Fruit fly (Drosophila melanogaster) whole organism, pupa: ENCODE measurements around the gene CG33298.

Experiments
- CG15710 ChIP-seq: fragments of 200-800 bp; sonication (Bioruptor generic); optimal IDR thresholded peaks from 2 replicates; lab custom pipeline; 2018; ENCODE audit warnings: missing biosample characterization, mild to moderate bottlenecking, missing genetic modification characterization, moderate library complexity
- CG32121 ChIP-seq: fragments of 200-800 bp; sonication (Bioruptor generic); IDR thresholded peaks from 2 replicates; pipeline ENCODE4 v1.3.6; 2022; ENCODE audit warnings: missing biosample characterization, missing genetic modification characterization
- CG4496 ChIP-seq: fragments of 200-800 bp; sonication (Bioruptor generic); IDR thresholded peaks from 3 replicates; pipeline ENCODE4 v1.3.6; 2022; ENCODE audit warnings: missing biosample characterization, missing genetic modification characterization
- CG8301 ChIP-seq: fragments of 200-800 bp; sonication (Bioruptor generic); optimal IDR thresholded peaks from 2 replicates; lab custom pipeline; 2018; ENCODE audit warnings: missing biosample characterization, mild to moderate bottlenecking, missing genetic modification characterization
- EcR ChIP-seq: fragments of 200-800 bp; sonication (Bioruptor generic); optimal IDR thresholded peaks from 3 replicates; lab custom pipeline; 2019; ENCODE audit warnings: missing biosample characterization, missing genetic modification characterization, mild to moderate bottlenecking, moderate library complexity, missing genetic modification reagents
- Ets98B ChIP-seq: fragments of 200-800 bp; sonication (Bioruptor generic); IDR thresholded peaks from 2 replicates; pipeline ENCODE4 v1.3.6; 2022; ENCODE audit warnings: missing biosample characterization, missing genetic modification characterization
- Snoo ChIP-seq: fragments of 200-800 bp; sonication (Bioruptor generic); optimal IDR thresholded peaks from 3 replicates; lab custom pipeline; 2017; ENCODE audit warnings: missing biosample characterization, mild to moderate bottlenecking, missing genetic modification characterization, inconsistent platforms

- TF ChIP-seq Snoo (tag; lab: Kevin White, UChicago) (no peak), CG32121 (GFP tag; lab: Robert Waterston, UW) (peak; percentile 70), CG8301 (tag; lab: Kevin White, UChicago) (peak; percentile 76), CG4496 (GFP tag; lab: Robert Waterston, UW) (peak; percentile 60; the same call in 2 of the 3 replicates), Ets98B (GFP tag; lab: Robert Waterston, UW) (peak; percentile 55), EcR (no peak), CG15710 (tag; lab: Kevin White, UChicago) (peak; percentile 44)
These were observed 69.3 kb downstream of the CG33298 start for dm6 chr2L:9564527-9564926.
